Worm (Caenorhabditis elegans) whole organism, L1 larva: ENCODE data around the gene T27D12.6.

Experiments used
- C16A3.4 ChIP-seq: fragments of 150-350 bp; optimal IDR thresholded peaks from 2 replicates; lab custom pipeline; 2014; ENCODE audit warnings: missing biosample characterization, missing genetic modification characterization
- F16B12.6 ChIP-seq: fragments of 150-350 bp; optimal IDR thresholded peaks from 2 replicates; lab custom pipeline; 2014; ENCODE audit warnings: missing biosample characterization, missing genetic modification characterization
- alr-1 ChIP-seq: fragments of 200-800 bp; sonication (Bioruptor generic); optimal IDR thresholded peaks from 2 replicates; lab custom pipeline; 2018; ENCODE audit warnings: borderline replicate concordance, mild to moderate bottlenecking, missing genetic modification characterization, missing compliant biosample characterization
- blmp-1 ChIP-seq: fragments of 150-350 bp; optimal IDR thresholded peaks from 2 replicates; lab custom pipeline; 2014; ENCODE audit warnings: missing biosample characterization, missing genetic modification characterization
- ceh-88 ChIP-seq: fragments of 200-800 bp; sonication (Bioruptor generic); IDR thresholded peaks from 2 replicates; pipeline ENCODE4 v1.3.6; 2022; ENCODE audit warnings: missing genetic modification characterization, missing compliant biosample characterization
- ceh-90 ChIP-seq: sonication (generic microtip); optimal IDR thresholded peaks from 2 replicates; lab custom pipeline; 2016; ENCODE audit warnings: missing genetic modification characterization, missing compliant biosample characterization
- dpl-1 ChIP-seq, 3 experiments: fragments of 150-350 bp in 2 of 3; sonication (generic microtip) in 1 of 3; optimal IDR thresholded peaks; 2 replicates each; lab custom pipeline; 2014 to 2017; ENCODE audit warnings: missing biosample characterization in 3 of 3, missing genetic modification characterization in 3 of 3, missing genetic modification reagents in 3 of 3
- dsc-1 ChIP-seq: sonication (generic microtip); optimal IDR thresholded peaks from 2 replicates; lab custom pipeline; 2016; ENCODE audit warnings: mild to moderate bottlenecking, missing genetic modification characterization, missing compliant biosample characterization
- efl-1 ChIP-seq, 4 experiments: fragments of 150-350 bp; optimal IDR thresholded peaks in 3 of 4; peaks in 1 of 4; 1 replicate in 1 of 4; 2 replicates in 3 of 4; lab custom pipeline; 2014; ENCODE audit warnings: missing biosample characterization in 2 of 4, missing genetic modification characterization in 2 of 4, missing genetic modification reagents in 2 of 4
- egl-13 ChIP-seq: sonication (generic microtip); optimal IDR thresholded peaks from 2 replicates; lab custom pipeline; 2016; ENCODE audit warnings: missing genotype, missing genetic modification reagents, missing genetic modification characterization, missing compliant biosample characterization
- elt-3 ChIP-seq, 6 experiments: fragments of 150-350 bp in 1 of 6; sonication (generic microtip); optimal IDR thresholded peaks; 2 replicates each; lab custom pipeline; 2017 to 2018; ENCODE audit warnings: missing biosample characterization in 6 of 6, missing genetic modification characterization in 6 of 6, inconsistent platforms in 1 of 6
- ets-5 ChIP-seq: fragments of 200-800 bp; sonication (Bioruptor generic); IDR thresholded peaks from 2 replicates; pipeline ENCODE4 v1.3.6; 2022; ENCODE audit warnings: missing genetic modification characterization, missing compliant biosample characterization
- grh-1 ChIP-seq: fragments of 200-800 bp; sonication (Bioruptor generic); IDR thresholded peaks from 2 replicates; pipeline ENCODE4 v1.3.6; 2022; ENCODE audit warnings: missing genetic modification reagents, missing genetic modification characterization, missing compliant biosample characterization
- irx-1 ChIP-seq: sonication (generic microtip); optimal IDR thresholded peaks from 2 replicates; lab custom pipeline; 2016; ENCODE audit warnings: missing genetic modification characterization, missing compliant biosample characterization
- jun-1 ChIP-seq: fragments of 150-350 bp; optimal IDR thresholded peaks from 2 replicates; lab custom pipeline; 2014; ENCODE audit warnings: missing biosample characterization, missing genetic modification reagents, missing genetic modification characterization
- lin-13 ChIP-seq: fragments of 150-350 bp; optimal IDR thresholded peaks from 2 replicates; lab custom pipeline; 2014; ENCODE audit warnings: missing biosample characterization, missing genetic modification reagents, missing genetic modification characterization
- lin-14 ChIP-seq: fragments of 200-800 bp; sonication (Bioruptor generic); optimal IDR thresholded peaks from 2 replicates; lab custom pipeline; 2018; ENCODE audit warnings: mild to moderate bottlenecking, missing genetic modification characterization, moderate library complexity, missing compliant biosample characterization
- lin-15B ChIP-seq: fragments of 150-350 bp; sonication (generic microtip); optimal IDR thresholded peaks from 3 replicates; lab custom pipeline; 2014; ENCODE audit warnings: missing biosample characterization, missing genetic modification characterization
- lin-35 ChIP-seq, 2 experiments: fragments of 150-350 bp; optimal IDR thresholded peaks; 2 replicates each; lab custom pipeline; 2014; ENCODE audit warnings: missing biosample characterization in 2 of 2, missing genetic modification characterization in 2 of 2, missing genetic modification reagents in 2 of 2
- lsy-2 ChIP-seq, 2 experiments: fragments of 150-350 bp; optimal IDR thresholded peaks; 2 replicates each; lab custom pipeline; 2014; ENCODE audit warnings: missing biosample characterization in 2 of 2, missing genetic modification characterization in 2 of 2
- mdl-1 ChIP-seq, 2 experiments: fragments of 150-350 bp; optimal IDR thresholded peaks; 2 replicates each; lab custom pipeline; 2014 to 2017; ENCODE audit warnings: missing biosample characterization in 2 of 2, missing genetic modification characterization in 2 of 2, inconsistent platforms in 1 of 2
- mef-2 ChIP-seq: fragments of 150-350 bp; optimal IDR thresholded peaks from 2 replicates; lab custom pipeline; 2014; ENCODE audit warnings: missing biosample characterization, missing genetic modification characterization
- mep-1 ChIP-seq: fragments of 150-350 bp; optimal IDR thresholded peaks from 2 replicates; lab custom pipeline; 2014; ENCODE audit warnings: missing biosample characterization, missing genetic modification characterization
- nhr-12 ChIP-seq: sonication (generic microtip); optimal IDR thresholded peaks from 2 replicates; lab custom pipeline; 2017; ENCODE audit warnings: missing biosample characterization, missing genetic modification characterization
- nhr-20 ChIP-seq: sonication (generic microtip); optimal IDR thresholded peaks from 2 replicates; lab custom pipeline; 2016; ENCODE audit warnings: mild to moderate bottlenecking, missing genetic modification characterization, missing compliant biosample characterization
- nhr-28 ChIP-seq: fragments of 150-350 bp; optimal IDR thresholded peaks from 2 replicates; lab custom pipeline; 2014; ENCODE audit warnings: missing biosample characterization, missing genetic modification characterization
- nhr-47 ChIP-seq: sonication (generic microtip); optimal IDR thresholded peaks from 2 replicates; lab custom pipeline; 2016; ENCODE audit warnings: mild to moderate bottlenecking, missing genetic modification characterization, moderate library complexity, missing compliant biosample characterization
- nhr-71 ChIP-seq: sonication (generic microtip); optimal IDR thresholded peaks from 2 replicates; lab custom pipeline; 2016; ENCODE audit warnings: mild to moderate bottlenecking, missing genetic modification characterization, moderate library complexity, missing compliant biosample characterization
- nhr-84 ChIP-seq: sonication (generic microtip); optimal IDR thresholded peaks from 2 replicates; lab custom pipeline; 2017; ENCODE audit warnings: missing biosample characterization, missing genetic modification characterization
- nhr-85 ChIP-seq: sonication (generic microtip); peaks from one replicate; lab custom pipeline; 2016; ENCODE audit warnings: missing genetic modification characterization, inconsistent platforms, missing compliant biosample characterization
- nhr-90 ChIP-seq: sonication (generic microtip); optimal IDR thresholded peaks from 2 replicates; lab custom pipeline; 2016; ENCODE audit warnings: mild to moderate bottlenecking, missing genetic modification characterization, missing compliant biosample characterization; ENCODE audit not compliant: poor library complexity
- pag-3 ChIP-seq: sonication (generic microtip); optimal IDR thresholded peaks from 2 replicates; lab custom pipeline; 2017; ENCODE audit warnings: missing genetic modification characterization, mild to moderate bottlenecking, missing compliant biosample characterization, antibody characterized with exemption, borderline replicate concordance; ENCODE audit not compliant: insufficient read depth
- snu-23 ChIP-seq: sonication (generic microtip); optimal IDR thresholded peaks from 2 replicates; lab custom pipeline; 2016; ENCODE audit warnings: missing genetic modification characterization, missing compliant biosample characterization
- sox-4 ChIP-seq: sonication (generic microtip); optimal IDR thresholded peaks from 2 replicates; lab custom pipeline; 2016; ENCODE audit warnings: missing genetic modification characterization, missing compliant biosample characterization
- swsn-7 ChIP-seq: sonication (generic microtip); optimal IDR thresholded peaks from 2 replicates; lab custom pipeline; 2016; ENCODE audit warnings: missing genetic modification characterization, missing compliant biosample characterization
- tbx-2 ChIP-seq: sonication (generic microtip); optimal IDR thresholded peaks from 2 replicates; lab custom pipeline; 2016; ENCODE audit warnings: missing genetic modification characterization, missing compliant biosample characterization
- unc-30 ChIP-seq: sonication (generic microtip); optimal IDR thresholded peaks from 2 replicates; lab custom pipeline; 2017; ENCODE audit warnings: missing biosample characterization, missing genetic modification characterization
- unc-86 ChIP-seq: sonication (generic microtip); optimal IDR thresholded peaks from 2 replicates; lab custom pipeline; 2016; ENCODE audit warnings: missing genetic modification characterization, missing compliant biosample characterization
- vab-15 ChIP-seq: sonication (generic microtip); optimal IDR thresholded peaks from 2 replicates; lab custom pipeline; 2017; ENCODE audit warnings: missing genotype, mild to moderate bottlenecking, missing genetic modification characterization, missing compliant biosample characterization
- xbp-1 ChIP-seq: sonication (generic microtip); optimal IDR thresholded peaks from 2 replicates; lab custom pipeline; 2016; ENCODE audit warnings: missing genetic modification characterization, missing compliant biosample characterization
- zag-1 ChIP-seq: fragments of 150-350 bp; optimal IDR thresholded peaks from 2 replicates; lab custom pipeline; 2014; ENCODE audit warnings: missing biosample characterization, missing genetic modification characterization

The T27D12.6 gene

ce11 chrII:11816475-11816874, 18.8 kb upstream of the T27D12.6 start, which contains the start of gene pap-3:
TSS of gene pap-3 (minus strand) at chrII:11816575.
- TF ChIP-seq C16A3.4 (tag; lab: Kevin White, UChicago) (no peak), irx-1 (tag; lab: Kevin White, UChicago) (no peak), ceh-88 (no peak), unc-30 (tag; lab: Kevin White, UChicago) (no peak), ets-5 (GFP tag; lab: Robert Waterston, UW) (no peak), lin-13 (GFP tag; lab: Kevin White, UChicago) (no peak), swsn-7 (no peak), unc-86 (no peak), nhr-28 (tag; lab: Kevin White, UChicago) (no peak), xbp-1 (tag; lab: Kevin White, UChicago) (no peak), lin-15B (no peak), nhr-20 (tag; lab: Kevin White, UChicago) (no peak), mef-2 (tag; lab: Kevin White, UChicago) (no peak), vab-15 (tag; lab: Kevin White, UChicago) (no peak), tbx-2 (tag; lab: Kevin White, UChicago) (no peak)

ce11 chrII:11819824-11820223, 15.5 kb upstream of the T27D12.6 start, which contains the start of gene Y6D1A.2:
TSS of gene Y6D1A.2 (minus strand) at chrII:11819924.
- TF ChIP-seq nhr-85 = peak; percentile 66
- TF ChIP-seq jun-1 (tag; lab: Kevin White, UChicago) = no peak
- no peak for TF ChIP-seq mep-1
- TF ChIP-seq ceh-90 (tag; lab: Kevin White, UChicago) = no peak
- peak; percentile 17 for TF ChIP-seq blmp-1 (tag; lab: Kevin White, UChicago)
- no peak for TF ChIP-seq elt-3 (tag; optimal IDR thresholded peaks at IDR 0.05; lab: Kevin White, UChicago)
- no peak for TF ChIP-seq lin-13 (GFP tag; lab: Kevin White, UChicago)
- no peak for TF ChIP-seq egl-13 (tag; lab: Kevin White, UChicago)
- TF ChIP-seq alr-1 (tag; lab: Kevin White, UChicago) = no peak

- no peak for TF ChIP-seq efl-1 (optimal IDR thresholded peaks at IDR 0.05; lab: Kevin White, UChicago)
- TF ChIP-seq efl-1 (GFP tag; optimal IDR thresholded peaks at IDR 0.05 in 1 of 2; lab: Kevin White, UChicago) = peak in 1 of 2 experiments; percentile 45
- no peak for TF ChIP-seq nhr-12 (tag; lab: Kevin White, UChicago)
These were observed 11.6 kb upstream of the T27D12.6 start, which contains the start of gene Y6D1A.1 for ce11 chrII:11823566-11824308. TSS of gene Y6D1A.1 (minus strand) at chrII:11823616.

DNA sequence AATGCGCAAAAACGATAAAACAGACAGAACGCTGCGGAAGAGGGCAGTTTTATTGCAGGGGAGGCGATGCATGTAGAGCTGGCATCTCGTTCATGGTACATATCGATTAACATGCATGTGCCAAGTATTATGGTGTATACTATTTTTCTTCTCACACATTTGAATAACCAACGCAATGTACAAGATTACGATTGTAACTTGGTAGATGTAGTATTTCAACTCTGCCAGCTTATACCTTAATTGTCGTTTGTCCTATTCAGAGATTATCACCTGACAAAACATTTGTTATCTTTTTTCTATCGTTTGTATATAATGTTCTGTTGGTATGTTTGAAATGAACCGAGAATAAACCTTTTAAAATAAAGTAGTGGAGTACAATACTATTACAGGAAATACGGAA, 5.4 kb upstream of the T27D12.6 start, which contains the start of gene pes-5:
Gene pes-5 (minus strand): TSS at position 101 of the 400 bp plus-strand sequence.
- no peak for TF ChIP-seq lsy-2 (tag; optimal IDR thresholded peaks at IDR 0.05; lab: Kevin White, UChicago)
- no peak for TF ChIP-seq F16B12.6 (tag; lab: Kevin White, UChicago)
- no peak for TF ChIP-seq pag-3 (tag; lab: Kevin White, UChicago)
- TF ChIP-seq nhr-84 (tag; lab: Kevin White, UChicago) = no peak
- no peak for TF ChIP-seq ceh-90 (tag; lab: Kevin White, UChicago)
- TF ChIP-seq jun-1 (tag; lab: Kevin White, UChicago) = no peak
- no peak for TF ChIP-seq zag-1
- TF ChIP-seq, all 84 proteins: peak for 0

- TF ChIP-seq elt-3 (tag; optimal IDR thresholded peaks at IDR 0.05; lab: Kevin White, UChicago) = peak in 1 of 6 experiments; percentile 12
- TF ChIP-seq nhr-90 (tag; lab: Kevin White, UChicago) = peak; percentile 5
- peak; percentile 35 for TF ChIP-seq nhr-71
- TF ChIP-seq lsy-2 (tag; optimal IDR thresholded peaks at IDR 0.05; lab: Kevin White, UChicago) = peak in 1 of 2 experiments; percentile 62
- TF ChIP-seq ceh-90 (tag; lab: Kevin White, UChicago) = no peak
- TF ChIP-seq nhr-47 (tag; lab: Kevin White, UChicago) = no peak
- TF ChIP-seq grh-1 (GFP tag; lab: Robert Waterston, UW) = no peak
- TF ChIP-seq dpl-1 (GFP tag; optimal IDR thresholded peaks at IDR 0.05; lab: Kevin White, UChicago) = peak in 2 of 3 experiments; percentile 42 to 67
- TF ChIP-seq mdl-1 (tag; optimal IDR thresholded peaks at IDR 0.05; lab: Kevin White, UChicago) = peak in 1 of 2 experiments; percentile 65
- TF ChIP-seq lin-15B = peak; percentile 4
- TF ChIP-seq sox-4 = no peak
- TF ChIP-seq lin-35 (GFP tag; optimal IDR thresholded peaks at IDR 0.05; lab: Kevin White, UChicago) = peak; percentile 27 to 84
- no peak for TF ChIP-seq nhr-20 (tag; lab: Kevin White, UChicago)
- peak; percentile 34 for TF ChIP-seq mep-1
- peak; percentile 45 for TF ChIP-seq nhr-85
- TF ChIP-seq blmp-1 (tag; lab: Kevin White, UChicago) = peak; percentile 64
- no peak for TF ChIP-seq dsc-1 (tag; lab: Kevin White, UChicago)
- peak; percentile 38 to 53 for TF ChIP-seq efl-1 (optimal IDR thresholded peaks at IDR 0.05; lab: Kevin White, UChicago)
- TF ChIP-seq efl-1 (GFP tag; optimal IDR thresholded peaks at IDR 0.05 in 1 of 2; lab: Kevin White, UChicago) = peak; percentile 49 to 91
- TF ChIP-seq lin-14 = peak; percentile 67
- peak; percentile 59 for TF ChIP-seq snu-23
- TF ChIP-seq alr-1 (tag; lab: Kevin White, UChicago) = no peak
These were observed 4.7 kb upstream of the T27D12.6 start for ce11 chrII:11830601-11831000.
